Fruit fly (Drosophila melanogaster) ovary, adult (tissue): ENCODE data around the gene CG15283.

Source experiments
- CG17801 ChIP-seq: fragments of 200-800 bp; optimal IDR thresholded peaks from 2 replicates; lab custom pipeline; 2019; ENCODE audit warnings: missing biosample characterization, mild to moderate bottlenecking, missing genetic modification characterization, moderate library complexity; ENCODE audit not compliant: partially characterized antibody

CG15283 gene

DNA sequence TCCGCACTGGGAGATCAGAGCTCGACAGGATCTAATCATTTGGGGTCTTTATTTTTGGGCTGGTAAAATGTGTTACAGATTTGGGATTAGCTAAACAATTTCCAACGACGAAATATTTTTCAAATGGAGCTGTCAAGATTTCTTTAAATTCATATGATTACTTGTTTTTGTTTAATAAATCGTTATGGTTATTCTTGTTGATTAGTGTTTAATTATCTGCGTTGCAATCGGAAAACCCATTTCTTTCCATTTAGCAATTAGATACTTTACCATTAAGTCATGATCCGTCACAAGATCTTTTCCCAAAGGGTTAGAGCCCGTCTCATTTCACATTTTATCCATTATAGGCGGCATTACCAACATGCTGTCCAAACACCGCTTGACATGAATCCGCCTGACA, at the start of gene CG15283:
CG15283 (minus strand) TSS at position 101 of the 400 bp plus-strand sequence.
- TF ChIP-seq CG17801 = no peak

DNA sequence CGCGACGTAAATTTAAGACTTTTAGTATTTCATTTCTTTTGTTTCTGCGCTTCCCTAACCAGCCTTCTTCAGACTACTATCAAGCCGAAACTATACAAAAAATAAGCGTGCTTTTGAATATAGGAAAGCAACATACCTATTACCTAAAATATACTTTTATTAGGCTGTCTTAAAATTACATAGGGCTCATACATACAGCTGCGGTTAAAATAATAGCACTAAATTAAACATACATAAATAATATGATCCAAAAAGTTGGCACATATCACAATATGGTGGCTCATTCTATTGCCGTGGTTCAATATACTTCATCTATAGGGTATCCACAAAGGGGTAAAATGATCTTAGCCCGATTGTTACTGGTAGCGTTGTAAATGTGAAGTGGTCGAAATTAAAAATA, 49.7 kb upstream of the CG15283 start:
- no peak for TF ChIP-seq CG17801

DNA sequence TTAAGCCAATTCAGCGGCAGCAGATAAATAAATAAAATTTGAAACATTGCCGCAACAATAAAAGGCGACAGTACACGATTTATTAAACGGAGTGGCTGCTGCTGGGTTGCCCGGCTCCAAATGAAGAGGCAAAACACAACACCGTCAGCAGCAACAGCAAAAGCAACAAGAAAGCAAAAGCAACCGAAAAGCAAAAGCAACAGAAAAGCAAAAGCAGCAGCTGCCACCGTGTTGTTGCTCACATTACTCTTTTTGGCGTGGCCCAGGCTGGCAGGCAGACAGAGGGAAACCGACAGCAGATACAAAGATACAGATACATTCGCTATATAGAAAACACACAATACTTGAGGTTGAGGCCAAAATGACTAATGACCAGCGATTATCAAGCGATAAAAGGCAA, 48.8 kb upstream of the CG15283 start:
- TF ChIP-seq CG17801 = no peak

DNA sequence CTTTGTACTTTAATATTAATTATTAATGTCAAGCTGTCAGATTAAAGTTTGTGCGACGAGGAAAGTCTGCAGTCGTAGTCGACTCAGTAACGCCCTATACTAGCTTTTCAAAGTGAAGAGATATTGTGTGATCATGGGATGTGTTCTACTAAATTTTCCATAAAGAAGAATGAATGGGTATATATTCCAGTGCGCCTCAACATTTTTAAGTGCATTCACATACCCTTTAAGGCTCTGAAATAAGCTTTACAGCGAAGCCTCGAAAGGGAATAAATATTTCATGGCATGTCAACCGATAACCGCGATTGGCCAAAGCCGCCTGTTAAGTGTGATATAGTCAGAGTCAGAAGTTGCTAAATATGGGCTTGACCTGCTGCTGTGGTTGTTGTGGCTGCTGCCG, 48.4 kb upstream of the CG15283 start:
- no peak for TF ChIP-seq CG17801

DNA sequence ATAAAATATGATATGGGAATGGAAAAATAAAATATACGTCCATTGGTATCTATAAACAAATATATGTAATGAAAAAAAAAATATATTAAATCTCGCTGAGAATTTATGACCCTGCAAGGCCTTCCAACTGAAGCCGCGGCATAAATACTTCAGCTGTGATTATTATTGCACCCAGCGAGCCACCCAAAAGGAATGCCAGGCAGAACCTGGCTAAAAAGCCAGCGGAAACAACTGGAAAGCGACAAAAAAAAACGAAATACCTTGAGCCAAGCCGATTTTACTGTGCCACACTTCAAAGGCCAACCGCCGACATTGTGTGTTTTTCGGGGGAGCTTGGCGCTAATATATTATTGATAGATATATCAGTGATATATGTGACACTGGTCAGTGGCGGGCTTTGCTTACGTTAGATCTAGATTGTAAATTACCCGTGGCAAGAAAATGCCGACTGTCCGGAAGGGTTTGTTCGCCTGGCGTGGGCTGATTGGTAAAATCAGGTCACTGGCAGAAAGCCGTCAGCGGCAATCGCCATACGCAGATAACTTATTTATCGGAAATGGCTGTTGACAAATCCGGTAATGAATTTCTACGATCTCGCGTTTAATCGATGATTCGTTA, 47.8 kb upstream of the CG15283 start:
- no peak for TF ChIP-seq CG17801

DNA sequence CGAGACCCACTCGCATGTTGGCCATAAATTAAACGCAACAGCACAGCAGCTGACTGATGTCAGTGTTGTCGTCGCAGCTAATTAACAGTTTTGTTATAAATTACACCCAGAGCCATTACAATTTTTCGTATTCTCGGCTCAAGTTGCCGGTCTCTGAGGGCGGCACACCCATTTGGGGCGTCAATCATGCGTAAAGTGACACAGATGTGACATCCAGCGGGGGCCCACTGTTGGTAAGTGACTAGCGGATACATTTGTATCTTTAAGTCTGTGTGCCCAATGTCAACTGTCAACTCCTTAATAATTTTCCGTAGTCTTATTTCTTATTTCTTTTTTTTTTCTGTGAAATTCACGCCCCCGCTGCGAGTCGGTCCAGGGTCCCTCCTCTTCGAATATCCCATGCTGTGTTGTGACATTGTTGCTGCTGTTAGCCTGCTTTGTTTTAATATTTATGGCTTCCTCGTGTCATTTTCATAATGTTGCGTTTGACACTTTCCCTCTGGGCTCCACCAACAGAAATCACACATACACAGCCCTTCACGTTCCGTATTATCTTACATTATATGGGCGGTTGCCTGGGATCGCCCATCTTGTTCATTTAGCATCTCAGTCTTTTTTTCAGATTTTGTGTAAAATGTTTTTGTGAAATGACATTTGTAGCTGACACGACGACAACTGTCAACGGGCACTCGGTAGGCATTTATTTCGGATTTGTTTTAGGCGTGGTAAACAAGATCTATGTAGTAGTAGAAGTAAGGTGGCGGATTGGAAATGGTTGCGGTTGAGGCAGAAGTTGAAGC, 46.9 kb upstream of the CG15283 start:
- no peak for TF ChIP-seq CG17801

DNA sequence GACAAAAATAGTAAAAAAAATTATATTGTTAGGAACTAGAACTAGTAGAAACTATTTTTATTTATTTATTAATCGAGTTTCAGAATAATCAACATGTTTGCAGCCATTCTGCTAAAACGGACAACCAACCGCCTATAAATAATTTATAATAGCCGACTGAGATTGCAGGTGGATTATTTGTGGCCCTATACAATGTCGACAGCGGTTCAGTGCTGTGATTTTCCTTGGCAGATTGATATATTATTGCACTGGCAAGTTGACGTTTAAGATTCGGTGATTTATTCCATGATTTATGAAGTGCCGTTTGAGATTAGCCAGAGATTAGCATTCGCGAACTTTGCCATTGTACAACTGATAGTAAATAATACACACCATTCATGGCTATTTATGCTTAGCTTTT, 46.2 kb upstream of the CG15283 start:
- no peak for TF ChIP-seq CG17801

DNA sequence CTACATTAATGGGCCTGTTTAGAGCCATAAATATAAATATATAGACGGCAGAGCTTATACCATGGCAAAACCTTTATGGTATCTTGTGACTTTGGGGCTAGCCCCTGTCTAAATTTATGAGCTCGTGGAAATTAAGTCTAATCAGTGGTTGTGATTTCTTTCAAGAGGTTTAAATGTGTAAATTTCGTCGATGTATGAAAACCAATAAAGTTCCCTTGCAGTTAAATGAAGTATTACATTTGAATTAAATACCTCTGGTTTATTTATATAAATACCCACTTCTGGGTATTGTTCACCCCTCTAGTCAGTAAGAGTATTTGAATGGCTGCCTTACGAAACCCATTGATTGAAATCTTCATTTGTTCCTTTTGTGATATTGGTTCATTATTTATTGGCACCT, 45.6 kb upstream of the CG15283 start:
- no peak for TF ChIP-seq CG17801

DNA sequence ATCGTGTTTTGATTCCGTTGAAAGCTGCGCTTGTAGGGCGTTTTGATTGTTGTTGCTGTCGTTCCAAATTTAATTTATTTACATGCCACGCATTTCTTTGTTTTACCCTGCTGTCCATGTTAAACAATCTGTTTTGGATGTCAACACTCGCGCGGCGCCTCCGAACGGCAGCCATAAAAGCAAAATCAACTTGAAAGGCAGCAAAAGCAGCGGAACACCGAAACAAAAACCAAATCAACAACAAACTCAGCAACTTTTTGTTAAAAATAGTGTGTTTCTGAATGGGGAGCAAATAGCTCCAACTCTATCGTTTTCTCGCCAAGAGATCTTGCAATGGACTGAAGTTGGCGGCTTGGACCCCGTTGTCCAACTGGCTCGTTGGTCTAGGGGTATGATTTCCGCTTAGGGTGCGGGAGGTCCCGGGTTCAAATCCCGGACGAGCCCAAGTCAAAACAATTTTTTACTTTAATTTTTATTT, 44.8 kb upstream of the CG15283 start:
- TF ChIP-seq CG17801 = no peak

DNA sequence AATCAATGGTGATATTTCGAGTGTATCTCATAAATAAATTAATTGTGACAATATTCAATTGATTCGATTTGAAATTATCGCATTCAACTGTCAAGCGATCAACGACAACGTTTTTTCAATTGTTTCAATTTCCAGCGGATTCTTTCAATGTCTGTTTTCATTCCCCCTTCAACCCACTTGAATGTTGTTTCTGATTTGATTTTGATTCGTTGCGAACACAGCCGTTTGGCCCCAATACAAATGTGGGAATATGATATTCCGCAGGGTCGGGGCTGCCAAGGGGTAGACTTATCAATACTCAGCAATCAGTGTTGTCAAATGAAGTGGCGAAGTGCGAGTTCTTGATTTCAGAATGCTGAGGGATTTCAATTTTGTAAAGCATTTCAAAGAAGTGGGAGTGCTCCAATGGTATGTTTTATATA, 44.2 kb upstream of the CG15283 start:
- no peak for TF ChIP-seq CG17801

DNA sequence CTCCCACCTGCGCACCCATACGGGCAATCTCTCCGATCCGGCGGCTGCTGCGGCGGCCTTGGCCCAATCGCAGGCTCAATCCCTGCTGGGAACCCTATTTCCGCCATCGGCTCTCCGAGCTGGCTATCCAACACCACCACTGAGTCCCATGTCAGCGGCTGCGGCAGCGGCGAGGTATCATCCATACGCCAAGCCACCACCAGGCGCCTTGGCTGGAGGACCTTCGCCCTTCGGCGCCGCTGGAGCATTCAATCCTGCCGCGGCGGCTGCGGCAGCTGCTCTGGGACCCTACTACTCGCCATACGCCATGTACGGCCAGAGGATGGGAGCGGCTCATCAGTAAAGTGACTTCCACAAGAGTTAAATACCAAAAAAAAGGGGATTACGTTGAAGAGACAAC, 42.1 kb upstream of the CG15283 start:
- TF ChIP-seq CG17801 = no peak

DNA sequence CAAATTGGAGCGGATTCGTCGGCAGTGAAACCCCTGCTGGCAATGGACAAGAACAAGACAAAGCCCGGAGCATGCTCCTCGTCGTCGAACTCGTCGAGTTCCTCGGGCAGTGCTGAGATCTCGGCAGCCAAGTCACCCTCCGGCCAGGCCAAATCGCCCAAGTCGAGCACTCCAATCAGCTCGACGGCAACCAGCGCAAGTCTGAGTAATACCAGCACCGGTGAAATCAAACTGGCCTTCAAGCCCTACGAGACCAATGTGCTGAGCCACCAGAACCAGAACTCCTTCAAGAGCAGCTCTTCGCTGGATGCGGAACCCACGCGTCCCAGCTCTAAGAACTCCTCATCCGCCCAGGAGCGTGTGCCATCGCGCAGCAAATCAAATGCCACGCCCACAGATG, 41.0 kb upstream of the CG15283 start:
- TF ChIP-seq CG17801 = no peak

DNA sequence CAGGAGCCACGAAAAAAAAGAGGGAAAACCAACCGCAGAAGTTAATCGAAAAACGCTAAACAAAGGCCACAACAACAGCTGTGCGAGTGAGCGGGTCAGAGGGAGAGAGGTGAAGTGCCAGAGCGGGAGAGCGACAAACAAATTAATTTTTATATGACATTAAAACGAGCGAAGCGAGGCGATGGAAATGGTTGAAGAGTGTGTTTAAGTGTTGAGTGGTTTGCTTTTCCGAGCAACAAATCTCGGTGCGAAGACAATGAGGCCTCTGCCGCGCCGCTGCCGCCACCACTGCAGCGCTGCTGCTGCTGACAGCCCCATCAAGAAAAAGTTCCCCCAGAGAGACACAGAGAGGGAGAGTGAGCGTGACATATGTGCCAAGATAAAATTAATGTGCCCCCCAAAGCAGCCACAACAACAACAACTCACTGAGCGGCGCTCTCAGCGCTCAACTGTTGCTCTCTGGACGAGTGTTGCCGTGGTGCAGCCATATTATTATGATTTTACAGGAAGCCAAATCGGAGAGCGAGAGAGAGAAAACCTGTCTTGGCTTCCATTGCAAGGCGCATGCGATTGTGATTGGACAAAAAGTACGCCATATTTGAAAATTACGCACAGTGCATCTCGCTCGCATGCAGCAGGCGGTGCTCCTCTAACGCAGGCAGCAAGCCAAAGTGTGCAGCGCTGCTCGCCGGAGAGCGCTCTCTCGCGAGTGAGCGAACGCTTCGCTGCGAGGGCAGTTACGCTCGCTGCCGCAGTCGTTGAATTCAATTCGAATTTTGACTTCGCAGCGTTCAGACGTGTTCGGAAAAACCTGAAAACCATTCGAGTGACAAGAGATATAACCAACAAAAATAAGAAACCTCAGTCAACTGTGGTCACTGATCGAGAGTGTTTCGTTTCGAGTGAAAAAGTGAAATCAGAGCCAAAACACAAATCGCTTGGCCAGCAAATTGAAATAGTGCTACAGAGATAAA, 39.7 kb upstream of the CG15283 start, which contains the start of gene noc:
noc (plus strand) TSS at position 763 of the 974 bp plus-strand sequence.
- TF ChIP-seq CG17801 = peak; percentile 42

DNA sequence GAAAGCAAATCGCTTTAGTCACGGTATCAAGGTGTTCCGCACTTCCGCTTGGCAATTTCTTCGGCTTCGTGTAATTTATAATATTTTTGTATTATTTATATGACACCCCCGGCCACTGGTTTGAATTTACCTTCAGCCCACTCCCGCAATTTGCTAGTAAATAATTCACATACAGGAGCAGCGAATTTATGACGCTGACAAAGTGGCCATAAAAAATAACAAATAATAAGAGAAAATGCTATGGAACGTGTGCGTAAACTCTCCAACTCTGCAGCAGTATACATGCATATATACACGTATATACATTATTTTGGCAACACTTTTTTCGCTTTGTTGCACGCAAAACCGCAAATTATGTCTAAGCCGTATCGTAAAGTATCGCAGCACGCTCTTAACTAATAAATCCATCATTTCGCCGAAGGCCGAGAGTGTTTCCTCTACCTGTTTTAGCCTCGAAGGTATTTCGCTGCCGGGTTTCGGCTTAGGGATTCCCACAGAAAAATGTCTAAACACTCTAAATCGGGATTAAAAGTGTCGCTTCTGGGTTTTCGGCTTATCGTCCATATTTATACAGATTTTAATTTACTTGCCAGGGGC, 38.2 kb upstream of the CG15283 start:
- no peak for TF ChIP-seq CG17801

DNA sequence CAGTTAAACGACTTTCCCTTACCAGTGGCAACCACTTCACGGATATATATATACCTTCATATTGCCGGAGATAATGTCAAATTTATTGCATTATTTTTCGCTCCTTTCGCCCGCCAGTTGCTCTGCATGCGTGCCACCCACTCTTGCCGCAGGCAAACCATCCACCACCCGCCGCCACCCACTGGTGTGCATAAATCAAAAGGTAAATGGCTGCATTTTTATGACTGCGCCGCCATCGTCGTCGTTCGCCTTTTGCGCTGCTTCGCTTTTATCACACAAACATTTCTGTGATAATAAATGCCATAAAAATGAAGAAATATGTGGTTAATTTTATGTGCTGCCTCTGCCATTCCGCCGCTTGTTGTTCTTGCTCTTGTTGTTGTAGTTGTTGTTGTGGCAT, 37.4 kb upstream of the CG15283 start:
- TF ChIP-seq CG17801 = no peak

DNA sequence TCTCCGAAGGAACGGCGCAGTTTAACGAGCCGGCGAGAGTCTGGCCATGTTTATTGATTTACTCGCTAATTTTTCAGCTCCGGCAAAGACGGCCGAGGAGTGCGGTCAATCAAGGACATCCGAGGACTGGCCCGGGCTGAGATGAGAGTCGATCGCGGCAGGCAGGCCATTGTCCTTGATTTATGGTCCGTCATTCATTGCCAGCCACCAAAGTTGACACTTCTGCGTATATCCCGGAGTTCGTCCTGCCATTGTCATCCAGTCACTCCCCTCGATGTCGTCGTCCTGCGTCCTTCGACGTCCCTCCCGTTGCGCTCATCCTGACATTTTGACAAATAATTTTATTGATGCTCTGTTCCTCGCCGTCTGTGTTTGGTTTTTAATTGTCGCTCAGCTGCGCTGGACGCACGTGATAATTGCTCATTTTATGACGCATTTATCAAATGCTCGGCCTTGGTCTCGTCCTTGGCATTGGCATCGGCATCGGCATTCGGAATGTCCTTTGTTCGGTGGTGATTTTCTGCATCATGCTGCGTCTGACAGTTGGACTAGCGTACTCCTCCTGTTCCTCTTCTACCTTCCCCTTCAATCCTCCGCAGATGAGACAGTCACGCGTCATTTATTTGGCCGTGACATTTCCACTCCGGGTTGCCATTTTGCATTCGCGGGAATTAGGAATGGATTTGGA, 35.5 kb upstream of the CG15283 start:
- TF ChIP-seq CG17801 = no peak
